Worm (Caenorhabditis elegans): Measurements from ENCODE around the gene tbh-1.

- no peak for TF ChIP-seq ama-1 (optimal IDR thresholded peaks at IDR 0.05)
- TF ChIP-seq ama-1 (GFP tag; optimal IDR thresholded peaks at IDR 0.05), result no peak
- TF ChIP-seq tbp1 (GFP tag; optimal IDR thresholded peaks at IDR 0.05), result no peak
- TF ChIP-seq lsl-1 (GFP tag; optimal IDR thresholded peaks at IDR 0.05), result no peak
- no peak for TF ChIP-seq lir-1 (GFP tag; conservative IDR thresholded peaks at IDR 0.05)
- TF ChIP-seq tbx-9 (tag; optimal IDR thresholded peaks at IDR 0.05; ENCODE audit: borderline replicate concordance), result no peak
- no peak for TF ChIP-seq unc-130 (GFP tag; optimal IDR thresholded peaks at IDR 0.05)
- no peak for TF ChIP-seq nfyb-1 (GFP tag; IDR thresholded peaks at IDR 0.05)
- no peak for TF ChIP-seq die-1 (tag; optimal IDR thresholded peaks at IDR 0.05)
- no peak for TF ChIP-seq snpc-4 (GFP tag; optimal IDR thresholded peaks at IDR 0.05)
- TF ChIP-seq snpc-4 (tag; optimal IDR thresholded peaks at IDR 0.05), result no peak
These were observed 27.4 kb downstream of the tbh-1 start, which contains the start of gene exc-1 for ce11 chrX:15477309-15477708.
